Fruit fly (Drosophila melanogaster): Measurements from ENCODE around the gene dati.

- TF ChIP-seq rgr (GFP tag; optimal IDR thresholded peaks at IDR 0.05): no peak
- TF ChIP-seq Hr83 (GFP tag; optimal IDR thresholded peaks at IDR 0.05; ENCODE audit: poor library complexity, severe bottlenecking): no peak
- TF ChIP-seq psq (GFP tag; optimal IDR thresholded peaks at IDR 0.05): no peak
These were observed 10.9 kb upstream of the dati start for dm6 chr4:406330-406729.
